Worm (Caenorhabditis elegans) whole organism, L3 larva: ENCODE measurements around the gene F54F7.3.

Experiments
- R02D3.7 ChIP-seq: fragments of 150-350 bp; optimal IDR thresholded peaks from 2 replicates; lab custom pipeline; 2014; ENCODE audit warnings: missing biosample characterization, missing genetic modification characterization
- ZK546.5 ChIP-seq: sonication (generic microtip); optimal IDR thresholded peaks from 2 replicates; lab custom pipeline; 2017; ENCODE audit warnings: missing biosample characterization, missing genetic modification characterization
- aly-2 ChIP-seq: fragments of 150-350 bp; optimal IDR thresholded peaks from 2 replicates; lab custom pipeline; 2014; ENCODE audit warnings: missing biosample characterization, missing genetic modification characterization
- ama-1 ChIP-seq: fragments of 150-350 bp; optimal IDR thresholded peaks from 2 replicates; lab custom pipeline; 2018
- ceh-28 ChIP-seq: fragments of 150-350 bp; optimal IDR thresholded peaks from 2 replicates; lab custom pipeline; 2014; ENCODE audit warnings: missing biosample characterization, missing genetic modification reagents, missing genetic modification characterization
- ceh-82 ChIP-seq: fragments of 150-350 bp; optimal IDR thresholded peaks from 2 replicates; lab custom pipeline; 2014; ENCODE audit warnings: missing biosample characterization, missing genetic modification characterization
- ceh-9 ChIP-seq: sonication (generic microtip); optimal IDR thresholded peaks from 2 replicates; lab custom pipeline; 2018; ENCODE audit warnings: missing biosample characterization, missing genetic modification characterization
- daf-12 ChIP-seq: fragments of 150-350 bp; optimal IDR thresholded peaks from 2 replicates; lab custom pipeline; 2014; ENCODE audit warnings: missing biosample characterization, missing genetic modification reagents, missing genetic modification characterization
- egl-5 ChIP-seq: fragments of 150-350 bp; optimal IDR thresholded peaks from 2 replicates; lab custom pipeline; 2017; ENCODE audit warnings: missing biosample characterization, missing genetic modification reagents, missing genetic modification characterization, inconsistent platforms
- elt-1 ChIP-seq: fragments of 150-350 bp; optimal IDR thresholded peaks from 2 replicates; lab custom pipeline; 2014; ENCODE audit warnings: missing biosample characterization, missing genetic modification characterization
- elt-2 ChIP-seq: sonication (generic microtip); optimal IDR thresholded peaks from 2 replicates; lab custom pipeline; 2016; ENCODE audit warnings: missing genetic modification reagents, mild to moderate bottlenecking, missing genetic modification characterization, missing compliant biosample characterization
- elt-3 ChIP-seq, 3 experiments: fragments of 150-350 bp in 1 of 3; sonication (generic microtip) in 2 of 3; optimal IDR thresholded peaks; 2 replicates in 2 of 3; 4 replicates in 1 of 3; lab custom pipeline; 2014 to 2017; ENCODE audit warnings: missing biosample characterization in 3 of 3, missing genetic modification characterization in 3 of 3
- fkh-10 ChIP-seq: sonication (generic microtip); optimal IDR thresholded peaks from 2 replicates; lab custom pipeline; 2017; ENCODE audit warnings: missing biosample characterization, missing genetic modification reagents, missing genetic modification characterization
- hmg-11 ChIP-seq: sonication (generic microtip); optimal IDR thresholded peaks from 2 replicates; lab custom pipeline; 2016; ENCODE audit warnings: missing genetic modification characterization, missing compliant biosample characterization
- jun-1 ChIP-seq: fragments of 150-350 bp; optimal IDR thresholded peaks from 2 replicates; lab custom pipeline; 2014; ENCODE audit warnings: missing biosample characterization, missing genetic modification reagents, missing genetic modification characterization
- lin-15B ChIP-seq: fragments of 150-350 bp; optimal IDR thresholded peaks from 2 replicates; lab custom pipeline; 2014; ENCODE audit warnings: missing biosample characterization, missing genetic modification characterization
- lin-39 ChIP-seq: fragments of 150-350 bp; optimal IDR thresholded peaks from 2 replicates; lab custom pipeline; 2018; ENCODE audit warnings: missing biosample characterization, missing genetic modification reagents, missing genetic modification characterization
- mdl-1 ChIP-seq: fragments of 150-350 bp; optimal IDR thresholded peaks from 2 replicates; lab custom pipeline; 2014; ENCODE audit warnings: missing biosample characterization, missing genetic modification characterization
- mml-1 ChIP-seq: fragments of 150-350 bp; sonication (generic microtip); optimal IDR thresholded peaks from 3 replicates; lab custom pipeline; 2014; ENCODE audit warnings: missing biosample characterization, missing genetic modification characterization
- nfya-1 ChIP-seq: sonication (generic microtip); optimal IDR thresholded peaks from 2 replicates; lab custom pipeline; 2017; ENCODE audit warnings: missing genetic modification characterization, mild to moderate bottlenecking, missing compliant biosample characterization, antibody characterized with exemption, moderate library complexity; ENCODE audit not compliant: insufficient read depth
- nhr-11 ChIP-seq: fragments of 150-350 bp; optimal IDR thresholded peaks from 2 replicates; lab custom pipeline; 2014; ENCODE audit warnings: missing biosample characterization, missing genetic modification characterization
- nhr-12 ChIP-seq: fragments of 150-350 bp; optimal IDR thresholded peaks from 2 replicates; lab custom pipeline; 2014; ENCODE audit warnings: missing biosample characterization, missing genetic modification characterization
- nhr-43 ChIP-seq: sonication (generic microtip); optimal IDR thresholded peaks from 2 replicates; lab custom pipeline; 2016; ENCODE audit warnings: mild to moderate bottlenecking, missing genetic modification characterization, missing compliant biosample characterization; ENCODE audit not compliant: poor library complexity, severe bottlenecking
- nhr-67 ChIP-seq: fragments of 150-350 bp; optimal IDR thresholded peaks from 2 replicates; lab custom pipeline; 2014; ENCODE audit warnings: missing biosample characterization, missing genetic modification characterization
- nhr-76 ChIP-seq: fragments of 150-350 bp; sonication (generic microtip); optimal IDR thresholded peaks from 5 replicates; lab custom pipeline; 2014; ENCODE audit warnings: missing biosample characterization, missing genetic modification characterization
- pha-4 ChIP-seq: fragments of 150-350 bp; optimal IDR thresholded peaks from 2 replicates; lab custom pipeline; 2014; ENCODE audit warnings: missing biosample characterization, missing genetic modification reagents, missing genetic modification characterization
- pqm-1 ChIP-seq: fragments of 150-350 bp; optimal IDR thresholded peaks from 2 replicates; lab custom pipeline; 2017; ENCODE audit warnings: missing biosample characterization, missing genetic modification characterization, inconsistent platforms
- sea-2 ChIP-seq: fragments of 150-350 bp; sonication (generic microtip); optimal IDR thresholded peaks from 4 replicates; lab custom pipeline; 2014; ENCODE audit warnings: missing biosample characterization, missing genetic modification reagents, missing genetic modification characterization
- snpc-4 ChIP-seq: fragments of 150-350 bp; optimal IDR thresholded peaks from 2 replicates; lab custom pipeline; 2014; ENCODE audit warnings: missing biosample characterization, missing genetic modification characterization
- tbx-2 ChIP-seq: sonication (generic microtip); optimal IDR thresholded peaks from 2 replicates; lab custom pipeline; 2016; ENCODE audit warnings: mild to moderate bottlenecking, missing genetic modification characterization, missing compliant biosample characterization
- unc-39 ChIP-seq: sonication (generic microtip); optimal IDR thresholded peaks from 4 replicates; lab custom pipeline; 2017; ENCODE audit warnings: missing biosample characterization, missing genetic modification characterization
- ztf-4 ChIP-seq: fragments of 150-350 bp; optimal IDR thresholded peaks from 2 replicates; lab custom pipeline; 2014; ENCODE audit warnings: missing biosample characterization, missing genetic modification characterization

Gene F54F7.3

ce11 chrX:11875260-11875659, 25.3 kb upstream of the F54F7.3 start, which contains the start of gene Y62H9A.1:
Y62H9A.1 (plus strand) TSS chrX:11875541.
- TF ChIP-seq pqm-1 (tag; lab: Kevin White, UChicago) (no peak), egl-5 (no peak), lin-39 (tag; lab: Kevin White, UChicago) (no peak), R02D3.7 (no peak), nhr-76 (tag; lab: Kevin White, UChicago) (no peak), nhr-43 (tag; lab: Kevin White, UChicago) (no peak), ceh-28 (tag; lab: Kevin White, UChicago) (no peak), nfya-1 (tag; lab: Kevin White, UChicago) (no peak), pha-4 (tag; lab: Kevin White, UChicago) (no peak), nhr-12 (tag; lab: Kevin White, UChicago) (no peak), mdl-1 (no peak), jun-1 (tag; lab: Kevin White, UChicago) (no peak), snpc-4 (tag; lab: Kevin White, UChicago) (no peak), ceh-9 (no peak), ztf-4 (tag; lab: Kevin White, UChicago) (no peak), sea-2 (no peak), elt-2 (no peak)

ce11 chrX:11872210-11872609, 22.2 kb upstream of the F54F7.3 start:
- TF ChIP-seq ceh-82 (tag; lab: Kevin White, UChicago) (no peak), nhr-67 (tag; lab: Kevin White, UChicago) (no peak), aly-2 (tag; lab: Kevin White, UChicago) (no peak), ama-1 (lab: Kevin White, UChicago) (no peak), mml-1 (no peak), elt-1 (tag; lab: Kevin White, UChicago) (no peak)

- TF ChIP-seq elt-3 (tag; optimal IDR thresholded peaks at IDR 0.05; lab: Kevin White, UChicago) (no peak), jun-1 (tag; lab: Kevin White, UChicago) (no peak), lin-39 (tag; lab: Kevin White, UChicago) (no peak), ZK546.5 (tag; lab: Kevin White, UChicago) (no peak), lin-15B (no peak), tbx-2 (tag; lab: Kevin White, UChicago) (no peak), fkh-10 (GFP tag; lab: Kevin White, UChicago) (no peak), elt-1 (tag; lab: Kevin White, UChicago) (no peak), ceh-82 (tag; lab: Kevin White, UChicago) (no peak), ztf-4 (tag; lab: Kevin White, UChicago) (no peak), ceh-28 (tag; lab: Kevin White, UChicago) (no peak)
Measured at ce11 chrX:11870393-11870792, 20.4 kb upstream of the F54F7.3 start.

ce11 chrX:11869260-11869659, 19.3 kb upstream of the F54F7.3 start, which contains the start of gene dot-1.2:
dot-1.2 (minus strand) TSS chrX:11869360.
- TF ChIP-seq mml-1, result no peak
- TF ChIP-seq snpc-4 (tag; lab: Kevin White, UChicago), result no peak
- no peak for TF ChIP-seq daf-12 (tag; lab: Kevin White, UChicago)
- no peak for TF ChIP-seq sea-2
- no peak for TF ChIP-seq lin-15B
- no peak for TF ChIP-seq ZK546.5 (tag; lab: Kevin White, UChicago)
- TF ChIP-seq nhr-11, result no peak
- TF ChIP-seq unc-39 (tag; lab: Kevin White, UChicago), result no peak

ce11 chrX:11865083-11865482, 15.1 kb upstream of the F54F7.3 start, which contains the start of gene F54F7.6:
F54F7.6 (plus strand) TSS chrX:11865383.
- TF ChIP-seq nhr-67 (tag; lab: Kevin White, UChicago) (no peak), fkh-10 (GFP tag; lab: Kevin White, UChicago) (no peak), nhr-76 (tag; lab: Kevin White, UChicago) (no peak), ama-1 (lab: Kevin White, UChicago) (no peak), lin-39 (tag; lab: Kevin White, UChicago) (no peak), hmg-11 (tag; lab: Kevin White, UChicago) (no peak), ZK546.5 (tag; lab: Kevin White, UChicago) (no peak)
